Worm (Caenorhabditis elegans): Measurements from ENCODE around the gene ttr-8.

DNA sequence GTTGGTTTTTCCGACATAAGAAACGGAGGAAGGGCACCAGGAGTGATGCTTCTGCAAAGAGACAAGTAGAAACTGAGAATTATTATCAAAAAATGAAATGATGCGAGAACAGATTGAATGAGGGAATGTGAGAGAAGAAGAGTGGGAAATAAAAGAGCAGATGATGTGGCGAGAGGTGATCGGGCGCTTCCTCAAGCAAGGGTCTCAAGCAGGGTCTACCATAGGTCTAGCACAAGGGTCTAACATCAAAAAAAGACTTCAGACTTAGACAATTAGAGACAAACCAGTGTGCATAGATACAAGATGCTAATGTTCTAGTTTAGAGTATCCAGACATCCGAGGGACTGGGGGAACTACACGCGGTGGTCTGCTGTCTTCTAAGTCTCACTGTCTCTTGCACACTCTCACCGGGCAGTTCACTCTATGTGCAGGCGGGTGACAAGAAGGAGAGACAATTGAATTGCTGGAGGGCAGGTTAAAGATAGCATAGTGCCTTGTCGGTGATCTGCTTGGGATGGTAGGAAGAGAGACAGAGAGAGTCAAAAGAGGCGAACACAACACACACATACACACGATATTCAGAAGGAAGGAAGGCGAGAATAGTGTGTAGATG, 5.0 kb upstream of the ttr-8 start, which contains the start of gene R13A5.7:
- peak; percentile 78 for TF ChIP-seq him-1 (tag; optimal IDR thresholded peaks at IDR 0.05)
- no peak for TF ChIP-seq dao-5 (tag; optimal IDR thresholded peaks at IDR 0.05)
- TF ChIP-seq W03F9.2 (tag; optimal IDR thresholded peaks at IDR 0.05): peak; percentile 66
